Worm (Caenorhabditis elegans) whole organism, mixed stage, embryonic: ENCODE results near the gene fbxb-88.

ENCODE experiments used
- elt-3 ChIP-seq: fragments of 150-350 bp; optimal IDR thresholded peaks from 2 replicates; lab custom pipeline; 2014; ENCODE audit warnings: missing biosample characterization, missing genetic modification characterization
- lsy-2 ChIP-seq: fragments of 150-350 bp; optimal IDR thresholded peaks from 2 replicates; lab custom pipeline; 2014; ENCODE audit warnings: missing biosample characterization, missing genetic modification characterization
- unc-62 ChIP-seq: fragments of 150-350 bp; optimal IDR thresholded peaks from 2 replicates; lab custom pipeline; 2014; ENCODE audit warnings: missing biosample characterization, missing genetic modification reagents, missing genetic modification characterization

- TF ChIP-seq unc-62 (GFP tag; lab: Kevin White, UChicago) (no peak), elt-3 (tag; lab: Kevin White, UChicago) (no peak), lsy-2 (tag; lab: Kevin White, UChicago) (no peak)
Measured at ce11 chrII:4857873-4858364, 30.2 kb upstream of the fbxb-88 start, which contains the start of gene F11G11.5.
